Fruit fly (Drosophila melanogaster) whole organism, prepupa: ENCODE data around the gene Poc1.

Experiments
- Blimp-1 ChIP-seq: fragments of 200-800 bp; sonication (Bioruptor generic); optimal IDR thresholded peaks from 3 replicates; lab custom pipeline; 2017; ENCODE audit warnings: missing biosample characterization, missing genetic modification characterization, mild to moderate bottlenecking, moderate library complexity, missing genetic modification reagents
- CG16779 ChIP-seq: fragments of 200-800 bp; sonication (Bioruptor generic); optimal IDR thresholded peaks from 3 replicates; lab custom pipeline; 2017; ENCODE audit warnings: missing biosample characterization, mild to moderate bottlenecking, missing genetic modification characterization
- CG3032 ChIP-seq: fragments of 200-800 bp; optimal IDR thresholded peaks from 2 replicates; lab custom pipeline; 2019; ENCODE audit warnings: missing biosample characterization, mild to moderate bottlenecking, missing genetic modification characterization, moderate library complexity
- CG32006 ChIP-seq: fragments of 200-800 bp; sonication (Bioruptor generic); optimal IDR thresholded peaks from 3 replicates; lab custom pipeline; 2017; ENCODE audit warnings: missing biosample characterization, mild to moderate bottlenecking, missing genetic modification characterization
- CG4318 ChIP-seq: fragments of 200-800 bp; sonication (Bioruptor generic); optimal IDR thresholded peaks from 3 replicates; lab custom pipeline; 2017; ENCODE audit warnings: missing biosample characterization, mild to moderate bottlenecking, missing genetic modification characterization
- CG6854 ChIP-seq: fragments of 200-800 bp; sonication (Bioruptor generic); optimal IDR thresholded peaks from 2 replicates; lab custom pipeline; 2017; ENCODE audit warnings: missing biosample characterization, mild to moderate bottlenecking, missing genetic modification characterization
- CG8632 ChIP-seq: fragments of 200-800 bp; sonication (Bioruptor generic); optimal IDR thresholded peaks from 3 replicates; lab custom pipeline; 2016; ENCODE audit warnings: missing biosample characterization, missing genetic modification characterization
- CG9139 ChIP-seq: fragments of 200-800 bp; sonication (Bioruptor generic); optimal IDR thresholded peaks from 3 replicates; lab custom pipeline; 2017; ENCODE audit warnings: missing biosample characterization, mild to moderate bottlenecking, missing genetic modification characterization
- Eip78C ChIP-seq: fragments of 200-800 bp; sonication (Bioruptor generic); peaks from one replicate; lab custom pipeline; 2016; ENCODE audit warnings: missing biosample characterization, missing genetic modification characterization
- Hr4 ChIP-seq: fragments of 200-800 bp; sonication (Bioruptor generic); optimal IDR thresholded peaks from 3 replicates; lab custom pipeline; 2016; ENCODE audit warnings: missing biosample characterization, missing genetic modification characterization
- Lpt ChIP-seq: fragments of 200-800 bp; sonication (Bioruptor generic); optimal IDR thresholded peaks from 3 replicates; lab custom pipeline; 2016; ENCODE audit warnings: missing biosample characterization, missing genetic modification characterization
- Sox102F ChIP-seq: fragments of 200-800 bp; sonication (Bioruptor generic); optimal IDR thresholded peaks from 2 replicates; lab custom pipeline; 2016; ENCODE audit warnings: missing biosample characterization, mild to moderate bottlenecking, missing genetic modification characterization
- eg ChIP-seq: fragments of 200-800 bp; sonication (Bioruptor generic); IDR thresholded peaks from 3 replicates; pipeline ENCODE4 v1.3.6; 2022; ENCODE audit warnings: missing biosample characterization, missing genetic modification characterization

DNA sequence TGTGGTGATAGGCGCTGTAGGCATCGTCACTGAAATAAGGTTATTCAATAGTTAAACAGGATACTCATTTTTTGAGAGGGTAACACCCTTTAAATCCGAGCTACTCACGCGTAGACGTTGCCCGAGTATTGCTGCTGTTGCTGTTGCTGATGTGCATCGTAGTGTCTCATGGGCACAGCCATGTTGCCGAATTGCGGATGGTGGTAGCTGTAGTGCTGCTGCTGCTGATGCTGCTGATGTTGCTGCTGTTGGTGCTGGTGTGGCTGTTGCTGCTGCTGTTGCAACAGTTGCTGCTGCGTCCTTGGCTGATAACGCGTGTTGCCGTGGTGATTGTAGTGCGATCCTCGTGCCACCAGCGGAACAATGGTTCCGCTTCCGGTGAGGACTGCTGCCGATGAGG lies 40.4 kb upstream of the Poc1 start:
- TF ChIP-seq CG3032 (tag; lab: Kevin White, UChicago), result no peak
- no peak for TF ChIP-seq Hr4 (GFP tag; lab: Kevin White, UChicago)
- TF ChIP-seq CG4318 (GFP tag; lab: Kevin White, UChicago), result no peak
- no peak for TF ChIP-seq CG8632
- no peak for TF ChIP-seq CG6854
- TF ChIP-seq CG16779 (tag; lab: Kevin White, UChicago), result no peak
- TF ChIP-seq Blimp-1, result no peak
- no peak for TF ChIP-seq Lpt (GFP tag; lab: Kevin White, UChicago)
- TF ChIP-seq CG32006, result no peak
- no peak for TF ChIP-seq eg (GFP tag; lab: Robert Waterston, UW)
- no peak for TF ChIP-seq Eip78C (GFP tag; lab: Kevin White, UChicago)
- no peak for TF ChIP-seq CG9139 (GFP tag; lab: Kevin White, UChicago)
- TF ChIP-seq Sox102F (GFP tag; lab: Kevin White, UChicago), result no peak
